Fruit fly (Drosophila melanogaster) whole organism, embryonic: Measurements from ENCODE around the gene CG17300.

Experiments
- Atf3 ChIP-seq: fragments of 200-800 bp; sonication (Bioruptor generic); optimal IDR thresholded peaks from 3 replicates; lab custom pipeline; 2016; ENCODE audit warnings: missing biosample characterization, missing genetic modification characterization
- CG10274 ChIP-seq: fragments of 200-800 bp; sonication (Bioruptor generic); optimal IDR thresholded peaks from 3 replicates; lab custom pipeline; 2017; ENCODE audit warnings: missing biosample characterization, mild to moderate bottlenecking, missing genetic modification characterization
- CG10543 ChIP-seq: fragments of 200-800 bp; sonication (Bioruptor generic); optimal IDR thresholded peaks from 3 replicates; lab custom pipeline; 2017; ENCODE audit warnings: missing biosample characterization, mild to moderate bottlenecking, missing genetic modification characterization, moderate library complexity
- CG10959 ChIP-seq: fragments of 200-800 bp; sonication (Bioruptor generic); IDR thresholded peaks from 2 replicates; pipeline ENCODE4 v1.3.6; 2022; ENCODE audit warnings: missing biosample characterization, missing genetic modification characterization
- CG15011 ChIP-seq: fragments of 200-800 bp; sonication (Bioruptor generic); optimal IDR thresholded peaks from 3 replicates; lab custom pipeline; 2018; ENCODE audit warnings: missing biosample characterization, mild to moderate bottlenecking, missing genetic modification characterization
- CG15479 ChIP-seq: fragments of 200-800 bp; sonication (Bioruptor generic); optimal IDR thresholded peaks from 3 replicates; lab custom pipeline; 2019; ENCODE audit warnings: missing biosample characterization, mild to moderate bottlenecking, missing genetic modification characterization, moderate library complexity
- CG16863 ChIP-seq: fragments of 200-800 bp; sonication (Bioruptor generic); optimal IDR thresholded peaks from 3 replicates; lab custom pipeline; 2016; ENCODE audit warnings: missing biosample characterization, missing genetic modification characterization
- CG2129 ChIP-seq: fragments of 200-800 bp; sonication (Bioruptor generic); IDR thresholded peaks from 2 replicates; pipeline ENCODE4 v1.3.6; 2022; ENCODE audit warnings: missing biosample characterization, missing genetic modification characterization; ENCODE audit not compliant: partially characterized antibody
- CG4328 ChIP-seq: fragments of 200-800 bp; sonication (Bioruptor generic); optimal IDR thresholded peaks from 3 replicates; lab custom pipeline; 2017; ENCODE audit warnings: missing biosample characterization, missing genetic modification reagents, missing genetic modification characterization
- CG6689 ChIP-seq: fragments of 200-800 bp; sonication (Bioruptor generic); IDR thresholded peaks from 2 replicates; pipeline ENCODE4 v1.3.6; 2022; ENCODE audit warnings: missing biosample characterization, missing genetic modification characterization
- CG6854 ChIP-seq: fragments of 200-800 bp; sonication (Bioruptor generic); optimal IDR thresholded peaks from 3 replicates; lab custom pipeline; 2017; ENCODE audit warnings: missing biosample characterization, mild to moderate bottlenecking, missing genetic modification characterization
- CG7963 ChIP-seq: fragments of 200-800 bp; sonication (Bioruptor generic); IDR thresholded peaks from 3 replicates; pipeline ENCODE4 v1.3.6; 2022; ENCODE audit warnings: missing biosample characterization, missing genetic modification characterization; ENCODE audit not compliant: partially characterized antibody
- CG8290 ChIP-seq, 3 experiments: fragments of 200-800 bp; sonication (Bioruptor generic); optimal IDR thresholded peaks; 2 replicates each; lab custom pipeline; 2016 to 2019; ENCODE audit warnings: missing biosample characterization in 3 of 3, missing genetic modification characterization in 3 of 3, mild to moderate bottlenecking in 2 of 3, moderate library complexity in 1 of 3
- CG9215 ChIP-seq: fragments of 200-800 bp; sonication (Bioruptor generic); IDR thresholded peaks from 2 replicates; pipeline ENCODE4 v1.3.6; 2022; ENCODE audit warnings: missing biosample characterization, missing genetic modification characterization
- CG9727 ChIP-seq: fragments of 200-800 bp; sonication (Bioruptor generic); optimal IDR thresholded peaks from 3 replicates; lab custom pipeline; 2017; ENCODE audit warnings: missing biosample characterization, mild to moderate bottlenecking, missing genetic modification characterization
- CTCF ChIP-seq: fragments of 200-800 bp; sonication (Bioruptor generic); optimal IDR thresholded peaks from 2 replicates; lab custom pipeline; 2017; ENCODE audit warnings: missing biosample characterization, mild to moderate bottlenecking, missing genetic modification characterization, moderate library complexity
- D19A ChIP-seq: fragments of 200-800 bp; optimal IDR thresholded peaks from 3 replicates; lab custom pipeline; 2019; ENCODE audit warnings: missing biosample characterization, mild to moderate bottlenecking, missing genetic modification characterization, moderate library complexity
- E2f1 ChIP-seq: fragments of 200-800 bp; sonication (Bioruptor generic); IDR thresholded peaks from 2 replicates; pipeline ENCODE4 v1.3.6; 2022; ENCODE audit warnings: missing biosample characterization, missing genetic modification characterization
- E2f2 ChIP-seq: fragments of 200-800 bp; sonication (Bioruptor generic); IDR thresholded peaks from 2 replicates; pipeline ENCODE4 v1.3.6; 2022; ENCODE audit warnings: missing biosample characterization, missing genetic modification characterization
- Ets65A ChIP-seq: fragments of 200-800 bp; sonication (Bioruptor generic); peaks from one replicate; lab custom pipeline; 2016; ENCODE audit warnings: missing biosample characterization, missing genetic modification characterization
- Hmr ChIP-seq: fragments of 200-800 bp; sonication (Bioruptor generic); optimal IDR thresholded peaks from 3 replicates; lab custom pipeline; 2017; ENCODE audit warnings: mild to moderate bottlenecking, missing biosample characterization, missing genetic modification reagents, missing genetic modification characterization
- Mad ChIP-seq: fragments of 200-800 bp; sonication (Bioruptor generic); optimal IDR thresholded peaks from 2 replicates; lab custom pipeline; 2016; ENCODE audit warnings: missing biosample characterization, missing genetic modification characterization
- Med ChIP-seq: fragments of 200-800 bp; sonication (Bioruptor generic); peaks from one replicate; lab custom pipeline; 2016; ENCODE audit warnings: missing biosample characterization, missing genetic modification characterization, mild to moderate bottlenecking, inconsistent platforms, moderate library complexity
- Nf-YA ChIP-seq: fragments of 200-800 bp; sonication (Bioruptor generic); IDR thresholded peaks from 2 replicates; pipeline ENCODE4 v1.3.6; 2022; ENCODE audit warnings: missing biosample characterization, missing genetic modification characterization
- Nf-YC ChIP-seq: fragments of 200-800 bp; optimal IDR thresholded peaks from 3 replicates; lab custom pipeline; 2019; ENCODE audit warnings: missing biosample characterization, mild to moderate bottlenecking, missing genetic modification characterization, moderate library complexity
- Poxn ChIP-seq: fragments of 200-800 bp; sonication (Bioruptor generic); IDR thresholded peaks from 2 replicates; pipeline ENCODE4 v1.3.6; 2022; ENCODE audit warnings: missing biosample characterization, missing genetic modification characterization
- Sox102F ChIP-seq: fragments of 200-800 bp; sonication (Bioruptor generic); optimal IDR thresholded peaks from 2 replicates; lab custom pipeline; 2018; ENCODE audit warnings: missing biosample characterization, mild to moderate bottlenecking, missing genetic modification characterization, moderate library complexity
- abd-A ChIP-seq: fragments of 200-800 bp; sonication (Bioruptor generic); optimal IDR thresholded peaks from 3 replicates; lab custom pipeline; 2019; ENCODE audit warnings: missing biosample characterization, mild to moderate bottlenecking, missing genetic modification characterization, moderate library complexity
- amos ChIP-seq: fragments of 200-800 bp; sonication (Bioruptor generic); IDR thresholded peaks from 2 replicates; pipeline ENCODE4 v1.3.6; 2022; ENCODE audit warnings: missing biosample characterization, missing genetic modification characterization; ENCODE audit not compliant: partially characterized antibody
- ase ChIP-seq: fragments of 200-800 bp; sonication (Bioruptor generic); IDR thresholded peaks from 3 replicates; pipeline ENCODE4 v1.3.6; 2022; ENCODE audit warnings: missing biosample characterization, missing genetic modification characterization
- crc ChIP-seq: fragments of 200-800 bp; sonication (Bioruptor generic); optimal IDR thresholded peaks from 2 replicates; lab custom pipeline; 2016; ENCODE audit warnings: missing biosample characterization, missing genetic modification characterization
- ewg ChIP-seq: fragments of 200-800 bp; sonication (Bioruptor generic); optimal IDR thresholded peaks from 3 replicates; lab custom pipeline; 2017; ENCODE audit warnings: mild to moderate bottlenecking, missing biosample characterization, missing genetic modification reagents, missing genetic modification characterization
- eyg ChIP-seq: fragments of 200-800 bp; sonication (Bioruptor generic); optimal IDR thresholded peaks from 3 replicates; lab custom pipeline; 2016; ENCODE audit warnings: missing biosample characterization, missing genetic modification characterization
- ftz-f1 ChIP-seq: fragments of 200-800 bp; sonication (Bioruptor generic); optimal IDR thresholded peaks from 2 replicates; lab custom pipeline; 2016; ENCODE audit warnings: missing biosample characterization, missing genetic modification characterization
- gfzf ChIP-seq: fragments of 200-800 bp; sonication (Bioruptor generic); optimal IDR thresholded peaks from 2 replicates; lab custom pipeline; 2016; ENCODE audit warnings: missing biosample characterization, mild to moderate bottlenecking, missing genetic modification characterization, moderate library complexity
- grn ChIP-seq: fragments of 200-800 bp; sonication (Bioruptor generic); optimal IDR thresholded peaks from 3 replicates; lab custom pipeline; 2017; ENCODE audit warnings: missing biosample characterization, missing genetic modification characterization
- hkb ChIP-seq, 2 experiments: fragments of 200-800 bp in 1 of 2; fragments of >200 bp in 1 of 2; sonication (Bioruptor generic) in 1 of 2; IDR thresholded peaks in 1 of 2; optimal IDR thresholded peaks in 1 of 2; 2 replicates each; pipeline versions ENCODE4 v1.3.6 to Lab custom; 2017 to 2022; ENCODE audit warnings: missing biosample characterization in 1 of 2, missing genetic modification characterization in 1 of 2
- kah ChIP-seq: fragments of 200-800 bp; sonication (Bioruptor generic); optimal IDR thresholded peaks from 2 replicates; lab custom pipeline; 2018; ENCODE audit warnings: missing biosample characterization, mild to moderate bottlenecking, missing genetic modification characterization
- knrl ChIP-seq: fragments of 200-800 bp; sonication (Bioruptor generic); IDR thresholded peaks from 3 replicates; pipeline ENCODE4 v1.3.6; 2022; ENCODE audit warnings: missing biosample characterization, missing genetic modification characterization; ENCODE audit not compliant: partially characterized antibody
- lmd ChIP-seq: fragments of 200-800 bp; sonication (Bioruptor generic); IDR thresholded peaks from 2 replicates; pipeline ENCODE4 v1.3.6; 2022; ENCODE audit warnings: missing biosample characterization, missing genetic modification characterization
- odd ChIP-seq: fragments of 200-800 bp; sonication (Bioruptor generic); optimal IDR thresholded peaks from 2 replicates; lab custom pipeline; 2017; ENCODE audit warnings: missing biosample characterization, mild to moderate bottlenecking, missing genetic modification characterization
- pan ChIP-seq, 4 experiments: fragments of >200 bp in 3 of 4; fragments of 200-800 bp in 1 of 4; sonication (Bioruptor generic) in 1 of 4; optimal IDR thresholded peaks in 3 of 4; IDR thresholded peaks in 1 of 4; 2 replicates each; pipeline versions ENCODE4 v1.3.6 to Lab custom; 2017 to 2022; ENCODE audit warnings: missing biosample characterization in 2 of 4, missing genetic modification characterization in 2 of 4, mixed read lengths in 1 of 4
- pho ChIP-seq: fragments of 200-800 bp; sonication (Bioruptor generic); optimal IDR thresholded peaks from 2 replicates; lab custom pipeline; 2016; ENCODE audit warnings: missing biosample characterization, missing genetic modification characterization
- pnt ChIP-seq: fragments of 200-800 bp; sonication (Bioruptor generic); optimal IDR thresholded peaks from 3 replicates; lab custom pipeline; 2016; ENCODE audit warnings: missing biosample characterization, missing genetic modification characterization
- ranshi ChIP-seq: fragments of 200-800 bp; sonication (Bioruptor generic); IDR thresholded peaks from 2 replicates; pipeline ENCODE4 v1.3.6; 2022; ENCODE audit warnings: missing biosample characterization, missing genetic modification characterization
- sens ChIP-seq: fragments of 200-800 bp; sonication (Bioruptor generic); peaks from one replicate; lab custom pipeline; 2016; ENCODE audit warnings: missing biosample characterization, missing genetic modification characterization
- seq ChIP-seq: fragments of 200-800 bp; sonication (Bioruptor generic); IDR thresholded peaks from 2 replicates; pipeline ENCODE4 v1.3.6; 2022; ENCODE audit warnings: missing biosample characterization, missing genetic modification characterization
- sima ChIP-seq: fragments of 200-800 bp; sonication (Bioruptor generic); optimal IDR thresholded peaks from 2 replicates; lab custom pipeline; 2016; ENCODE audit warnings: missing biosample characterization, missing genetic modification characterization
- sob ChIP-seq: fragments of 200-800 bp; sonication (Bioruptor generic); IDR thresholded peaks from 2 replicates; pipeline ENCODE4 v1.3.6; 2022; ENCODE audit warnings: missing biosample characterization, missing genetic modification characterization
- sr ChIP-seq: fragments of 200-800 bp; sonication (Bioruptor generic); IDR thresholded peaks from 3 replicates; pipeline ENCODE4 v1.3.6; 2022; ENCODE audit warnings: missing biosample characterization, missing genetic modification characterization
- tap ChIP-seq: fragments of 200-800 bp; optimal IDR thresholded peaks from 3 replicates; lab custom pipeline; 2019; ENCODE audit warnings: missing biosample characterization, mild to moderate bottlenecking, missing genetic modification characterization, moderate library complexity
- trh ChIP-seq: fragments of 200-800 bp; sonication (Bioruptor generic); optimal IDR thresholded peaks from 2 replicates; lab custom pipeline; 2016; ENCODE audit warnings: missing biosample characterization, missing genetic modification characterization

CG17300 gene

DNA sequence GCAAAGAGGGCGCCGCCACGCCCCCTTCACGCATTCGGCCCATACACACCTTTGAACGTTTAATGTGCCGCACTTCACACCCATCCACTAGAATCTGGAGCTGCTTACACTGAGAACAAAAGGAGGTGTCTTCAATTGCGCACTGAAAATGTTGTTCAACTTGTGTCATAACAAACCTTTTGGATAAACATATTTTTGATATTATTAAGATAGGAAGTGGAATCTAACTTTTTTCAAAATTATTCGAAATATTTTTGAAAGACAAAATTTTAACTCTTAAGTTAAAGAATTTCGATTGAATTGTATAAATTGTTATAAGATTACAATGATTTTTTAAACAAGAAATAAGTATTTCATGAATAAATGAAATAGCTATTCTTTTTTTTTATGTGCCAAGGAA, 18.8 kb downstream of the CG17300 start (continued):
- TF ChIP-seq CG10274 (GFP tag; lab: Kevin White, UChicago) (no peak), knrl (GFP tag; lab: Robert Waterston, UW) (no peak), kah (no peak), gfzf (no peak), tap (no peak), CG9727 (GFP tag; lab: Kevin White, UChicago) (peak; percentile 75), CG2129 (GFP tag; lab: Robert Waterston, UW) (no peak), E2f1 (GFP tag; lab: Robert Waterston, UW) (no peak), sr (GFP tag; lab: Robert Waterston, UW) (no peak), pan (optimal IDR thresholded peaks at IDR 0.05; lab: Kevin White, UChicago) (no peak), pan (GFP tag; optimal IDR thresholded peaks at IDR 0.05 in 1 of 2, IDR thresholded peaks at IDR 0.05 in 1 of 2) (no peak), odd (GFP tag; lab: Kevin White, UChicago) (no peak), CG15011 (GFP tag; lab: Kevin White, UChicago) (no peak), abd-A (tag; lab: Kevin White, UChicago) (no peak), ewg (no peak), Mad (no peak), pho (no peak), ranshi (no peak), sens (GFP tag; lab: Kevin White, UChicago) (peak; percentile 88), CG8290 (GFP tag; optimal IDR thresholded peaks at IDR 0.05; lab: Kevin White, UChicago) (peak; percentile 24), CG8290 (tag; optimal IDR thresholded peaks at IDR 0.05; lab: Kevin White, UChicago) (no peak), sima (GFP tag; lab: Kevin White, UChicago) (no peak), CG7963 (GFP tag; lab: Robert Waterston, UW) (no peak), seq (GFP tag; lab: Robert Waterston, UW) (no peak), CTCF (GFP tag; lab: Kevin White, UChicago) (no peak), pnt (GFP tag; lab: Kevin White, UChicago) (peak; percentile 11), E2f2 (GFP tag; lab: Robert Waterston, UW) (no peak), CG4328 (no peak), Atf3 (GFP tag; lab: Kevin White, UChicago) (peak; percentile 13), sob (GFP tag; lab: Robert Waterston, UW) (no peak), CG16863 (GFP tag; lab: Kevin White, UChicago) (no peak), Med (GFP tag; lab: Kevin White, UChicago) (peak; percentile 45), Hmr (no peak), grn (GFP tag; lab: Kevin White, UChicago) (no peak), Sox102F (GFP tag; lab: Kevin White, UChicago) (no peak), ftz-f1 (no peak), CG6689 (GFP tag; lab: Robert Waterston, UW) (no peak), CG9215 (GFP tag; lab: Robert Waterston, UW) (no peak), trh (GFP tag; lab: Kevin White, UChicago) (no peak), Nf-YC (tag; lab: Kevin White, UChicago) (no peak), amos (GFP tag; lab: Robert Waterston, UW) (no peak), hkb (optimal IDR thresholded peaks at IDR 0.05; lab: Kevin White, UChicago) (no peak), hkb (GFP tag; IDR thresholded peaks at IDR 0.05; lab: Robert Waterston, UW) (no peak), Poxn (GFP tag; lab: Robert Waterston, UW) (no peak), CG6854 (no peak), CG10959 (GFP tag; lab: Robert Waterston, UW) (peak; percentile 42; the same call in 1 of the 2 replicates), lmd (GFP tag; lab: Robert Waterston, UW) (no peak), Ets65A (GFP tag; lab: Kevin White, UChicago) (no peak), D19A (tag; lab: Kevin White, UChicago) (peak; percentile 36), eyg (GFP tag; lab: Kevin White, UChicago) (no peak), Nf-YA (GFP tag; lab: Robert Waterston, UW) (no peak), CG10543 (GFP tag; lab: Kevin White, UChicago) (no peak), crc (no peak), CG15479 (peak; percentile 5), ase (GFP tag; lab: Robert Waterston, UW) (no peak)
